Worm (Caenorhabditis elegans) whole organism, young adult: ENCODE data around the gene nlp-6.

Experiments used
- F39B2.1 ChIP-seq: fragments of 200-800 bp; sonication (Bioruptor generic); IDR thresholded peaks from 2 replicates; pipeline ENCODE4 v1.3.6; 2022; ENCODE audit warnings: missing genetic modification reagents, missing genetic modification characterization, missing compliant biosample characterization
- Y53F4B.3 ChIP-seq: fragments of 200-800 bp; sonication (Bioruptor generic); IDR thresholded peaks from 2 replicates; pipeline ENCODE4 v1.3.6; 2022; ENCODE audit warnings: missing genetic modification reagents, missing genetic modification characterization, missing compliant biosample characterization
- aptf-2 ChIP-seq: fragments of 200-800 bp; sonication (Bioruptor generic); conservative IDR thresholded peaks from 2 replicates; pipeline ENCODE4 v1.3.6; 2022; ENCODE audit warnings: missing genetic modification reagents, missing genetic modification characterization, missing compliant biosample characterization
- bed-1 ChIP-seq: fragments of 200-800 bp; sonication (Bioruptor generic); IDR thresholded peaks from 2 replicates; pipeline ENCODE4 v1.3.6; 2022; ENCODE audit warnings: missing genetic modification reagents, missing genetic modification characterization, missing compliant biosample characterization
- cebp-1 ChIP-seq, 2 experiments: fragments of 200-800 bp in 1 of 2; sonication (Bioruptor generic) in 1 of 2; sonication (generic microtip) in 1 of 2; IDR thresholded peaks in 1 of 2; optimal IDR thresholded peaks in 1 of 2; 2 replicates each; pipeline versions ENCODE4 v1.3.6 to Lab custom; 2017 to 2022; ENCODE audit warnings: missing compliant biosample characterization in 2 of 2, missing genetic modification characterization in 2 of 2, mild to moderate bottlenecking in 1 of 2, missing genetic modification reagents in 1 of 2, moderate library complexity in 1 of 2
- lsy-27 ChIP-seq: sonication (generic microtip); optimal IDR thresholded peaks from 2 replicates; lab custom pipeline; 2017; ENCODE audit warnings: missing genetic modification characterization, mild to moderate bottlenecking, missing compliant biosample characterization, antibody characterized with exemption, missing genotype, borderline replicate concordance; ENCODE audit not compliant: insufficient read depth
- unc-62 ChIP-seq: fragments of 150-350 bp; optimal IDR thresholded peaks from 2 replicates; lab custom pipeline; 2014; ENCODE audit warnings: missing biosample characterization, missing genetic modification reagents, missing genetic modification characterization

DNA sequence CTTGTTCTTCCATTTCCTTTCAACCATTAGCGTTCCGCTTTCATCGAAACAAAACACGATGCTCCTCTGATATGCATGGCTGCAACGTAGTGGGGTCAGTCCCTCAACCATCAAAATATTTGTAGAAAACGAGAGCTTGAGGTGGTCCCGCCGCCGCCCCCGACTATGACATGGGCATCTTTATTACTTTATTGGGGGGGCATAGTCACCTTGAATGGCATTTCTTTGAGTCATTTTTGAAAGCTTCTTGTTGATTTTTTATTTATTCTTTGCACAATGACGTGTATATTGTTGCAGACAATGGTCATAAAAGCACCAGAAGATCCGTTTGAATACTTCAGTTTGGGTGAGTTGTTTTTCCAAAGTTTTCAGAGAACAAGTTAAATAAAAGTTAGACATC lies 48.0 kb upstream of the nlp-6 start, which contains the start of gene ncs-7:
- TF ChIP-seq cebp-1 (GFP tag; IDR thresholded peaks at IDR 0.05; lab: Robert Waterston, UW) (no peak), cebp-1 (tag; optimal IDR thresholded peaks at IDR 0.05; lab: Kevin White, UChicago) (no peak), F39B2.1 (GFP tag; lab: Robert Waterston, UW) (no peak), aptf-2 (GFP tag; lab: Robert Waterston, UW) (no peak), lsy-27 (tag; lab: Kevin White, UChicago) (no peak), bed-1 (no peak), unc-62 (no peak), Y53F4B.3 (no peak)
